Fruit fly (Drosophila melanogaster) whole organism, embryonic: Measurements from ENCODE around the gene sun.
A peak's percentile ranks its signal among the peaks of the same experiment; 100 is the strongest.

Source experiments
- Bdp1 ChIP-seq: fragments of 200-800 bp; sonication (Bioruptor generic); optimal IDR thresholded peaks from 3 replicates; lab custom pipeline; 2016; ENCODE audit warnings: missing biosample characterization, missing genetic modification characterization
- Bgb ChIP-seq: fragments of 200-800 bp; sonication (Bioruptor generic); IDR thresholded peaks from 2 replicates; pipeline ENCODE4 v1.3.6; 2022; ENCODE audit warnings: missing biosample characterization, missing genetic modification characterization; ENCODE audit not compliant: partially characterized antibody
- CG10209 ChIP-seq: fragments of 200-800 bp; sonication (Bioruptor generic); optimal IDR thresholded peaks from 3 replicates; lab custom pipeline; 2017; ENCODE audit warnings: missing biosample characterization, mild to moderate bottlenecking, missing genetic modification characterization, missing genetic modification reagents
- CG1024 ChIP-seq: fragments of 200-800 bp; sonication (Bioruptor generic); IDR thresholded peaks from 2 replicates; pipeline ENCODE4 v1.3.6; 2022; ENCODE audit warnings: missing biosample characterization, missing genetic modification characterization
- CG10321 ChIP-seq: fragments of 200-800 bp; sonication (Bioruptor generic); IDR thresholded peaks from 2 replicates; pipeline ENCODE4 v1.3.6; 2022; ENCODE audit warnings: missing biosample characterization, missing genetic modification characterization
- CG11696 ChIP-seq: fragments of 200-800 bp; sonication (Bioruptor generic); IDR thresholded peaks from 2 replicates; pipeline ENCODE4 v1.3.6; 2022; ENCODE audit warnings: missing biosample characterization, missing genetic modification characterization
- CG15601 ChIP-seq: fragments of 200-800 bp; sonication (Bioruptor generic); optimal IDR thresholded peaks from 3 replicates; lab custom pipeline; 2019; ENCODE audit warnings: missing biosample characterization, mild to moderate bottlenecking, missing genetic modification characterization, moderate library complexity
- CG17186 ChIP-seq: fragments of 200-800 bp; sonication (Bioruptor generic); optimal IDR thresholded peaks from 3 replicates; lab custom pipeline; 2017; ENCODE audit warnings: missing biosample characterization, missing genetic modification reagents, missing genetic modification characterization
- CG17829 ChIP-seq: fragments of 200-800 bp; optimal IDR thresholded peaks from 2 replicates; lab custom pipeline; 2019; ENCODE audit warnings: missing biosample characterization, mild to moderate bottlenecking, missing genetic modification characterization, moderate library complexity
- CG1832 ChIP-seq: fragments of 200-800 bp; sonication (Bioruptor generic); optimal IDR thresholded peaks from 2 replicates; lab custom pipeline; 2017; ENCODE audit warnings: missing biosample characterization, mild to moderate bottlenecking, missing genetic modification characterization, inconsistent platforms
- CG18599 ChIP-seq: fragments of 200-800 bp; sonication (Bioruptor generic); optimal IDR thresholded peaks from 3 replicates; lab custom pipeline; 2017; ENCODE audit warnings: missing biosample characterization, missing genetic modification characterization, mild to moderate bottlenecking, moderate library complexity, missing genetic modification reagents
- CG18764 ChIP-seq: fragments of 200-800 bp; sonication (Bioruptor generic); optimal IDR thresholded peaks from 3 replicates; lab custom pipeline; 2016; ENCODE audit warnings: missing biosample characterization, missing genetic modification characterization
- CG2199 ChIP-seq: fragments of 200-800 bp; sonication (Bioruptor generic); IDR thresholded peaks from 3 replicates; pipeline ENCODE4 v1.3.6; 2022; ENCODE audit warnings: missing biosample characterization, missing genetic modification characterization
- CG32532 ChIP-seq: fragments of 200-800 bp; sonication (Bioruptor generic); IDR thresholded peaks from 2 replicates; pipeline ENCODE4 v1.3.6; 2022; ENCODE audit warnings: missing biosample characterization, missing genetic modification characterization
- CG32772 ChIP-seq: fragments of 200-800 bp; sonication (Bioruptor generic); IDR thresholded peaks from 2 replicates; pipeline ENCODE4 v1.3.6; 2022; ENCODE audit warnings: missing biosample characterization, missing genetic modification characterization
- CG6175 ChIP-seq: fragments of 200-800 bp; sonication (Bioruptor generic); IDR thresholded peaks from 3 replicates; pipeline ENCODE4 v1.3.6; 2022; ENCODE audit warnings: missing biosample characterization, missing genetic modification characterization
- CG7556 ChIP-seq: fragments of 200-800 bp; sonication (Bioruptor generic); optimal IDR thresholded peaks from 2 replicates; lab custom pipeline; 2017; ENCODE audit warnings: missing biosample characterization, mild to moderate bottlenecking, missing genetic modification characterization
- CG7987 ChIP-seq: fragments of 200-800 bp; sonication (Bioruptor generic); optimal IDR thresholded peaks from 2 replicates; lab custom pipeline; 2018; ENCODE audit warnings: missing biosample characterization, mild to moderate bottlenecking, missing genetic modification characterization, moderate library complexity
- CG8765 ChIP-seq: fragments of 200-800 bp; sonication (Bioruptor generic); IDR thresholded peaks from 2 replicates; pipeline ENCODE4 v1.3.6; 2022; ENCODE audit warnings: missing biosample characterization, missing genetic modification characterization
- CG9215 ChIP-seq: fragments of 200-800 bp; sonication (Bioruptor generic); IDR thresholded peaks from 2 replicates; pipeline ENCODE4 v1.3.6; 2022; ENCODE audit warnings: missing biosample characterization, missing genetic modification characterization
- CG9876 ChIP-seq: fragments of 200-800 bp; sonication (Bioruptor generic); optimal IDR thresholded peaks from 2 replicates; lab custom pipeline; 2016; ENCODE audit warnings: missing biosample characterization, missing genetic modification characterization
- D19B ChIP-seq: fragments of 200-800 bp; sonication (Bioruptor generic); optimal IDR thresholded peaks from 2 replicates; lab custom pipeline; 2017; ENCODE audit warnings: missing biosample characterization, mild to moderate bottlenecking, missing genetic modification characterization
- Doc3 ChIP-seq: fragments of 200-800 bp; sonication (Bioruptor generic); IDR thresholded peaks from 3 replicates; pipeline ENCODE4 v1.3.6; 2022; ENCODE audit warnings: missing biosample characterization, missing genetic modification characterization; ENCODE audit not compliant: partially characterized antibody
- Dref ChIP-seq: fragments of 200-800 bp; sonication (Bioruptor generic); IDR thresholded peaks from 2 replicates; pipeline ENCODE4 v1.3.6; 2022; ENCODE audit warnings: missing biosample characterization, missing genetic modification characterization
- E2f2 ChIP-seq: fragments of 200-800 bp; sonication (Bioruptor generic); IDR thresholded peaks from 2 replicates; pipeline ENCODE4 v1.3.6; 2022; ENCODE audit warnings: missing biosample characterization, missing genetic modification characterization
- Ets97D ChIP-seq: fragments of 200-800 bp; sonication (Bioruptor generic); optimal IDR thresholded peaks from 3 replicates; lab custom pipeline; 2016; ENCODE audit warnings: missing biosample characterization, missing genetic modification characterization
- MESR4 ChIP-seq: fragments of 200-800 bp; sonication (Bioruptor generic); optimal IDR thresholded peaks from 2 replicates; lab custom pipeline; 2018; ENCODE audit warnings: missing biosample characterization, mild to moderate bottlenecking, missing genetic modification characterization, moderate library complexity
- Myb ChIP-seq: fragments of 200-800 bp; sonication (Bioruptor generic); optimal IDR thresholded peaks from 2 replicates; lab custom pipeline; 2016; ENCODE audit warnings: missing biosample characterization, missing genetic modification characterization
- Ravus ChIP-seq: fragments of 200-800 bp; sonication (Bioruptor generic); IDR thresholded peaks from 2 replicates; pipeline ENCODE4 v1.3.6; 2022; ENCODE audit warnings: missing biosample characterization, missing genetic modification characterization
- Sin3A ChIP-seq: fragments of >200 bp; optimal IDR thresholded peaks from 2 replicates; lab custom pipeline; 2018
- Stat92E ChIP-seq, 3 experiments: fragments of >200 bp in 2 of 3; fragments of 200-800 bp in 1 of 3; sonication (Bioruptor generic) in 1 of 3; optimal IDR thresholded peaks; 2 replicates each; lab custom pipeline; 2017 to 2019; ENCODE audit warnings: missing biosample characterization in 3 of 3, missing genetic modification characterization in 3 of 3, mild to moderate bottlenecking in 1 of 3, moderate library complexity in 1 of 3
- bab2 ChIP-seq: fragments of 200-800 bp; sonication (Bioruptor generic); optimal IDR thresholded peaks from 2 replicates; lab custom pipeline; 2016; ENCODE audit warnings: missing biosample characterization, missing genetic modification characterization
- btn ChIP-seq: fragments of 200-800 bp; sonication (Bioruptor generic); optimal IDR thresholded peaks from 2 replicates; lab custom pipeline; 2016; ENCODE audit warnings: missing biosample characterization, missing genetic modification characterization
- cad ChIP-seq: fragments of >200 bp; optimal IDR thresholded peaks from 2 replicates; lab custom pipeline; 2017; ENCODE audit warnings: missing biosample characterization, missing genetic modification characterization
- cato ChIP-seq: fragments of 200-800 bp; sonication (Bioruptor generic); optimal IDR thresholded peaks from 2 replicates; lab custom pipeline; 2016; ENCODE audit warnings: missing biosample characterization, missing genetic modification characterization, borderline replicate concordance
- chm ChIP-seq: fragments of 200-800 bp; sonication (Bioruptor generic); IDR thresholded peaks from 2 replicates; pipeline ENCODE4 v1.3.6; 2022; ENCODE audit warnings: missing biosample characterization, missing genetic modification characterization
- ci ChIP-seq: fragments of 200-800 bp; sonication (Bioruptor generic); IDR thresholded peaks from 3 replicates; pipeline ENCODE4 v1.3.6; 2022; ENCODE audit warnings: missing biosample characterization, missing genetic modification characterization
- corto ChIP-seq: fragments of 200-800 bp; sonication (Bioruptor generic); optimal IDR thresholded peaks from 2 replicates; lab custom pipeline; 2016; ENCODE audit warnings: missing biosample characterization, mild to moderate bottlenecking, missing genetic modification characterization, moderate library complexity
- dmrt11E ChIP-seq: fragments of 200-800 bp; sonication (Bioruptor generic); optimal IDR thresholded peaks from 3 replicates; lab custom pipeline; 2018; ENCODE audit warnings: missing biosample characterization, mild to moderate bottlenecking, missing genetic modification characterization, moderate library complexity
- grau ChIP-seq: fragments of 200-800 bp; optimal IDR thresholded peaks from 3 replicates; lab custom pipeline; 2019; ENCODE audit warnings: missing biosample characterization, mild to moderate bottlenecking, missing genetic modification characterization, moderate library complexity
- lmd ChIP-seq: fragments of 200-800 bp; sonication (Bioruptor generic); IDR thresholded peaks from 2 replicates; pipeline ENCODE4 v1.3.6; 2022; ENCODE audit warnings: missing biosample characterization, missing genetic modification characterization
- mld ChIP-seq: fragments of 200-800 bp; sonication (Bioruptor generic); IDR thresholded peaks from 3 replicates; pipeline ENCODE4 v1.3.6; 2022; ENCODE audit warnings: missing biosample characterization, missing genetic modification characterization; ENCODE audit not compliant: partially characterized antibody
- onecut ChIP-seq: fragments of 200-800 bp; sonication (Bioruptor generic); IDR thresholded peaks from 2 replicates; pipeline ENCODE4 v1.3.6; 2022; ENCODE audit warnings: missing biosample characterization, missing genetic modification characterization
- p53 ChIP-seq: fragments of 200-800 bp; sonication (Bioruptor generic); optimal IDR thresholded peaks from 2 replicates; lab custom pipeline; 2016; ENCODE audit warnings: missing biosample characterization, missing genetic modification characterization
- pan ChIP-seq, 4 experiments: fragments of >200 bp in 3 of 4; fragments of 200-800 bp in 1 of 4; sonication (Bioruptor generic) in 1 of 4; optimal IDR thresholded peaks in 3 of 4; IDR thresholded peaks in 1 of 4; 2 replicates each; pipeline versions ENCODE4 v1.3.6 to Lab custom; 2017 to 2022; ENCODE audit warnings: missing biosample characterization in 2 of 4, missing genetic modification characterization in 2 of 4, mixed read lengths in 1 of 4
- repo ChIP-seq: fragments of 200-800 bp; sonication (Bioruptor generic); optimal IDR thresholded peaks from 2 replicates; lab custom pipeline; 2016; ENCODE audit warnings: missing biosample characterization, missing genetic modification characterization
- ro ChIP-seq: fragments of 200-800 bp; sonication (Bioruptor generic); IDR thresholded peaks from 2 replicates; pipeline ENCODE4 v1.3.6; 2022; ENCODE audit warnings: missing biosample characterization, missing genetic modification characterization
- stwl ChIP-seq: fragments of 200-800 bp; sonication (Bioruptor generic); optimal IDR thresholded peaks from 3 replicates; lab custom pipeline; 2018; ENCODE audit warnings: missing biosample characterization, mild to moderate bottlenecking, missing genetic modification characterization, moderate library complexity
- vfl ChIP-seq: fragments of 200-800 bp; sonication (Bioruptor generic); optimal IDR thresholded peaks from 2 replicates; lab custom pipeline; 2016; ENCODE audit warnings: missing biosample characterization, missing genetic modification characterization

Gene sun

DNA sequence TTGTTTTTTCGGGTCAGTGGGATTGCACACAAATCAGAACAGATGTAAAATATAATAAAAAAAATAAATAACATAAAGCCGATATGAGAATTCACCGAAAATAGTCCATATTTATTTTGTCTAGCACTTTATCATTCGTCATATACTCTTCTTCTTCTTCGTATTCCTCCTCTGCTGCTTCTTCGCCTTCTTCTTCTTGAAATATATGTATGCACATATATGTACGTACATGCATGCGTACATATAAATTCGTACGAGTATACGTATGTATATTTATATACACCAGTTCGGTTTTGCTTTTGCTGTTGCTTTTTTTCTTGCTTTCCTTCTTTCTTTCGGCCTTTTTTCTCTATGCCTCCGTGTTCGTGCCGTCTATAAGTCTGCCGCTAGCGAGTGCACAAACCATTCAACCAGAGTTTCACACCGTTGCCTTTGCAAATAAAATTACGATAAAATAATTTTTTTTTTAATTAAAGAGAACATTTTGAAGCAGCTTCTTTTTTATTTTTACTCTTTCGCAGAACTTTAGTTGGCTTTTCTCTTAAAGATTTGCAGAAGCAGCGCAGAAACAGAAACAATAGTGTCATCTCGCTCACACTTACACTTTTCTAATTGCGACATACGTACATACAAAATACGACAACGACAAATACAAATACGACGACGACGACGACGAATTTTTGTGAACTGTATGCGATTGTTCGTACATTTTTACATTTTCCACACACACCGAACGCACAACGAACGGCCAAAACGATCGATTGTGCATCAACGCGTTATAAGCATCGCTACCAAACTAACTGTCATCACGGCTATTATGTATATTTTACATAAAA lies 37.6 kb upstream of the sun start (continued):
- TF ChIP-seq CG7987 (no peak), CG32772 (GFP tag; lab: Robert Waterston, UW) (no peak; the same call in 1 of the 2 replicates), Ets97D (GFP tag; lab: Kevin White, UChicago) (peak; percentile 6), Stat92E (GFP tag; optimal IDR thresholded peaks at IDR 0.05; lab: Kevin White, UChicago) (no peak), stwl (no peak), CG1832 (no peak), CG1024 (no peak), onecut (GFP tag; lab: Robert Waterston, UW) (0 out of 2 replicates have a peak, but pooled peaks have one; percentile 4), Doc3 (GFP tag; lab: Robert Waterston, UW) (no peak), CG10209 (GFP tag; lab: Kevin White, UChicago) (no peak), Bdp1 (GFP tag; lab: Kevin White, UChicago) (no peak), D19B (GFP tag; lab: Kevin White, UChicago) (no peak), Myb (no peak), grau (no peak), CG17829 (tag; lab: Kevin White, UChicago) (peak; percentile 2), ci (GFP tag; lab: Robert Waterston, UW) (peak; percentile 34; the same call in 1 of the 3 replicates), CG11696 (GFP tag; lab: Robert Waterston, UW) (no peak), CG18764 (no peak), CG32532 (GFP tag; lab: Robert Waterston, UW) (no peak), btn (GFP tag; lab: Kevin White, UChicago) (no peak), mld (GFP tag; lab: Robert Waterston, UW) (no peak), CG10321 (GFP tag; lab: Robert Waterston, UW) (peak; percentile 93), CG8765 (no peak), Dref (GFP tag; lab: Robert Waterston, UW) (no peak), E2f2 (no peak), Ravus (GFP tag; lab: Robert Waterston, UW) (no peak), vfl (GFP tag; lab: Kevin White, UChicago) (no peak), MESR4 (peak; percentile 81), CG18599 (GFP tag; lab: Kevin White, UChicago) (no peak), cad (no peak), CG9876 (GFP tag; lab: Kevin White, UChicago) (no peak), dmrt11E (tag; lab: Kevin White, UChicago) (no peak), bab2 (GFP tag; lab: Kevin White, UChicago) (no peak), Sin3A (no peak), lmd (GFP tag; lab: Robert Waterston, UW) (no peak), cato (GFP tag; lab: Kevin White, UChicago) (no peak), CG9215 (no peak), p53 (GFP tag; lab: Kevin White, UChicago) (no peak), corto (GFP tag; lab: Kevin White, UChicago) (peak; percentile 10), CG2199 (GFP tag; lab: Robert Waterston, UW) (0 out of 3 replicates have a peak, but pooled peaks have one; percentile 62), CG17186 (no peak), CG7556 (GFP tag; lab: Kevin White, UChicago) (no peak), chm (GFP tag; lab: Robert Waterston, UW) (no peak), Bgb (GFP tag; lab: Robert Waterston, UW) (peak; percentile 58), CG15601 (tag; lab: Kevin White, UChicago) (no peak), CG6175 (no peak), pan (optimal IDR thresholded peaks at IDR 0.05; lab: Kevin White, UChicago) (no peak), pan (GFP tag; optimal IDR thresholded peaks at IDR 0.05 in 1 of 2, IDR thresholded peaks at IDR 0.05 in 1 of 2) (no peak), ro (GFP tag; lab: Robert Waterston, UW) (no peak), repo (no peak)
